Fruit fly (Drosophila melanogaster) whole organism, embryonic: ENCODE data around the gene CG43750.

Experiments
- B-H2 ChIP-seq: fragments of 200-800 bp; sonication (Bioruptor generic); optimal IDR thresholded peaks from 2 replicates; lab custom pipeline; 2018; ENCODE audit warnings: missing biosample characterization, mild to moderate bottlenecking, missing genetic modification characterization
- Bdp1 ChIP-seq: fragments of 200-800 bp; sonication (Bioruptor generic); optimal IDR thresholded peaks from 3 replicates; lab custom pipeline; 2016; ENCODE audit warnings: missing biosample characterization, missing genetic modification characterization
- BtbVII ChIP-seq: fragments of 200-800 bp; sonication (Bioruptor generic); optimal IDR thresholded peaks from 3 replicates; lab custom pipeline; 2017; ENCODE audit warnings: missing biosample characterization, mild to moderate bottlenecking, missing genetic modification characterization
- CG1024 ChIP-seq: fragments of 200-800 bp; sonication (Bioruptor generic); IDR thresholded peaks from 2 replicates; pipeline ENCODE4 v1.3.6; 2022; ENCODE audit warnings: missing biosample characterization, missing genetic modification characterization
- CG10462 ChIP-seq: fragments of 200-800 bp; sonication (Bioruptor generic); optimal IDR thresholded peaks from 2 replicates; lab custom pipeline; 2016; ENCODE audit warnings: missing biosample characterization, missing genetic modification characterization
- CG12104 ChIP-seq: fragments of 200-800 bp; sonication (Bioruptor generic); optimal IDR thresholded peaks from 3 replicates; lab custom pipeline; 2016; ENCODE audit warnings: missing biosample characterization, missing genetic modification characterization
- CG12391 ChIP-seq: fragments of 200-800 bp; sonication (Bioruptor generic); optimal IDR thresholded peaks from 3 replicates; lab custom pipeline; 2018; ENCODE audit warnings: missing biosample characterization, mild to moderate bottlenecking, missing genetic modification characterization, moderate library complexity
- CG12659 ChIP-seq: fragments of 200-800 bp; sonication (Bioruptor generic); optimal IDR thresholded peaks from 3 replicates; lab custom pipeline; 2017; ENCODE audit warnings: mild to moderate bottlenecking, missing biosample characterization, missing genetic modification reagents, missing genetic modification characterization
- CG1647 ChIP-seq: fragments of 200-800 bp; sonication (Bioruptor generic); optimal IDR thresholded peaks from 3 replicates; lab custom pipeline; 2016; ENCODE audit warnings: missing biosample characterization, missing genetic modification characterization
- CG17186 ChIP-seq: fragments of 200-800 bp; sonication (Bioruptor generic); optimal IDR thresholded peaks from 3 replicates; lab custom pipeline; 2017; ENCODE audit warnings: missing biosample characterization, missing genetic modification reagents, missing genetic modification characterization
- CG18599 ChIP-seq: fragments of 200-800 bp; sonication (Bioruptor generic); optimal IDR thresholded peaks from 3 replicates; lab custom pipeline; 2017; ENCODE audit warnings: missing biosample characterization, missing genetic modification characterization, mild to moderate bottlenecking, moderate library complexity, missing genetic modification reagents
- CG2116 ChIP-seq: fragments of 200-800 bp; sonication (Bioruptor generic); optimal IDR thresholded peaks from 3 replicates; lab custom pipeline; 2018; ENCODE audit warnings: missing biosample characterization, mild to moderate bottlenecking, missing genetic modification characterization
- CG2712 ChIP-seq: fragments of 200-800 bp; optimal IDR thresholded peaks from 3 replicates; lab custom pipeline; 2019; ENCODE audit warnings: missing biosample characterization, mild to moderate bottlenecking, missing genetic modification characterization, moderate library complexity
- CG2875 ChIP-seq: fragments of 200-800 bp; sonication (Bioruptor generic); optimal IDR thresholded peaks from 2 replicates; lab custom pipeline; 2017; ENCODE audit warnings: missing biosample characterization, mild to moderate bottlenecking, missing genetic modification characterization, missing genetic modification reagents
- CG4820 ChIP-seq: fragments of 200-800 bp; sonication (Bioruptor generic); optimal IDR thresholded peaks from 3 replicates; lab custom pipeline; 2016; ENCODE audit warnings: missing biosample characterization, missing genetic modification characterization
- CG4854 ChIP-seq: fragments of 200-800 bp; sonication (Bioruptor generic); optimal IDR thresholded peaks from 2 replicates; lab custom pipeline; 2016; ENCODE audit warnings: missing biosample characterization, missing genetic modification characterization, inconsistent platforms
- CG6654 ChIP-seq: fragments of 200-800 bp; sonication (Bioruptor generic); optimal IDR thresholded peaks from 2 replicates; lab custom pipeline; 2017; ENCODE audit warnings: missing biosample characterization, mild to moderate bottlenecking, missing genetic modification characterization
- CG7987 ChIP-seq: fragments of 200-800 bp; sonication (Bioruptor generic); optimal IDR thresholded peaks from 2 replicates; lab custom pipeline; 2018; ENCODE audit warnings: missing biosample characterization, mild to moderate bottlenecking, missing genetic modification characterization, moderate library complexity
- CG8924 ChIP-seq: fragments of 200-800 bp; optimal IDR thresholded peaks from 3 replicates; lab custom pipeline; 2019; ENCODE audit warnings: missing biosample characterization, mild to moderate bottlenecking, missing genetic modification characterization, moderate library complexity
- CG9797 ChIP-seq: fragments of 200-800 bp; sonication (Bioruptor generic); optimal IDR thresholded peaks from 3 replicates; lab custom pipeline; 2018; ENCODE audit warnings: missing biosample characterization, mild to moderate bottlenecking, missing genetic modification characterization
- CG9817 ChIP-seq: fragments of 200-800 bp; sonication (Bioruptor generic); optimal IDR thresholded peaks from 2 replicates; lab custom pipeline; 2018; ENCODE audit warnings: missing biosample characterization, mild to moderate bottlenecking, missing genetic modification characterization, moderate library complexity
- CG9876 ChIP-seq: fragments of 200-800 bp; sonication (Bioruptor generic); optimal IDR thresholded peaks from 2 replicates; lab custom pipeline; 2016; ENCODE audit warnings: missing biosample characterization, missing genetic modification characterization
- Dad ChIP-seq: fragments of 200-800 bp; sonication (Bioruptor generic); optimal IDR thresholded peaks from 3 replicates; lab custom pipeline; 2016; ENCODE audit warnings: missing biosample characterization, missing genetic modification characterization
- Dll ChIP-seq: fragments of 200-800 bp; sonication (Bioruptor generic); IDR thresholded peaks from 4 replicates; pipeline ENCODE4 v1.3.6; 2022; ENCODE audit warnings: missing biosample characterization, missing genetic modification characterization; ENCODE audit not compliant: partially characterized antibody
- Drgx ChIP-seq: fragments of 200-800 bp; sonication (Bioruptor generic); IDR thresholded peaks from 2 replicates; pipeline ENCODE4 v1.3.6; 2022; ENCODE audit warnings: missing biosample characterization, missing genetic modification characterization
- E2f1 ChIP-seq: fragments of 200-800 bp; sonication (Bioruptor generic); IDR thresholded peaks from 2 replicates; pipeline ENCODE4 v1.3.6; 2022; ENCODE audit warnings: missing biosample characterization, missing genetic modification characterization
- Ets65A ChIP-seq: fragments of 200-800 bp; sonication (Bioruptor generic); peaks from one replicate; lab custom pipeline; 2016; ENCODE audit warnings: missing biosample characterization, missing genetic modification characterization
- HmgZ ChIP-seq: fragments of 200-800 bp; sonication (Bioruptor generic); optimal IDR thresholded peaks from 2 replicates; lab custom pipeline; 2018; ENCODE audit warnings: missing biosample characterization, mild to moderate bottlenecking, missing genetic modification characterization
- Nf-YA ChIP-seq: fragments of 200-800 bp; sonication (Bioruptor generic); IDR thresholded peaks from 2 replicates; pipeline ENCODE4 v1.3.6; 2022; ENCODE audit warnings: missing biosample characterization, missing genetic modification characterization
- Oaz ChIP-seq: fragments of 200-800 bp; sonication (Bioruptor generic); IDR thresholded peaks from 2 replicates; pipeline ENCODE4 v1.3.6; 2022; ENCODE audit warnings: missing biosample characterization, missing genetic modification characterization
- Sry-β ChIP-seq: fragments of 200-800 bp; sonication (Bioruptor generic); optimal IDR thresholded peaks from 2 replicates; lab custom pipeline; 2018; ENCODE audit warnings: missing biosample characterization, mild to moderate bottlenecking, missing genetic modification characterization, moderate library complexity
- Taf1 ChIP-seq: fragments of 200-800 bp; sonication (Bioruptor generic); IDR thresholded peaks from 2 replicates; pipeline ENCODE4 v1.3.6; 2022; ENCODE audit warnings: missing biosample characterization, missing genetic modification characterization
- al ChIP-seq: fragments of 200-800 bp; sonication (Bioruptor generic); IDR thresholded peaks from 2 replicates; pipeline ENCODE4 v1.3.6; 2022; ENCODE audit warnings: missing biosample characterization, missing genetic modification characterization
- bab2 ChIP-seq: fragments of 200-800 bp; sonication (Bioruptor generic); optimal IDR thresholded peaks from 2 replicates; lab custom pipeline; 2016; ENCODE audit warnings: missing biosample characterization, missing genetic modification characterization
- chif ChIP-seq, 2 experiments: fragments of 200-800 bp; sonication (Bioruptor generic); optimal IDR thresholded peaks; 3 replicates each; lab custom pipeline; 2016; ENCODE audit warnings: missing biosample characterization in 2 of 2, missing genetic modification characterization in 2 of 2
- chm ChIP-seq: fragments of 200-800 bp; sonication (Bioruptor generic); IDR thresholded peaks from 2 replicates; pipeline ENCODE4 v1.3.6; 2022; ENCODE audit warnings: missing biosample characterization, missing genetic modification characterization
- ci ChIP-seq: fragments of 200-800 bp; sonication (Bioruptor generic); IDR thresholded peaks from 3 replicates; pipeline ENCODE4 v1.3.6; 2022; ENCODE audit warnings: missing biosample characterization, missing genetic modification characterization
- emc ChIP-seq: fragments of 200-800 bp; sonication (Bioruptor generic); optimal IDR thresholded peaks from 2 replicates; lab custom pipeline; 2016; ENCODE audit warnings: missing biosample characterization, missing genetic modification characterization
- fd64A ChIP-seq: fragments of 200-800 bp; sonication (Bioruptor generic); optimal IDR thresholded peaks from 3 replicates; lab custom pipeline; 2018; ENCODE audit warnings: missing biosample characterization, mild to moderate bottlenecking, missing genetic modification characterization
- fru ChIP-seq: fragments of >200 bp; optimal IDR thresholded peaks from 2 replicates; lab custom pipeline; 2017
- insv ChIP-seq, 2 experiments: fragments of 200-800 bp; sonication (Bioruptor generic); optimal IDR thresholded peaks; 3 replicates each; lab custom pipeline; 2016 to 2018; ENCODE audit warnings: missing biosample characterization in 2 of 2, missing genetic modification characterization in 2 of 2
- nom ChIP-seq: fragments of 200-800 bp; sonication (Bioruptor generic); optimal IDR thresholded peaks from 2 replicates; lab custom pipeline; 2017; ENCODE audit warnings: missing biosample characterization, missing genetic modification characterization, mild to moderate bottlenecking, moderate library complexity, missing genetic modification reagents
- pho ChIP-seq: fragments of 200-800 bp; sonication (Bioruptor generic); optimal IDR thresholded peaks from 2 replicates; lab custom pipeline; 2016; ENCODE audit warnings: missing biosample characterization, missing genetic modification characterization
- phol ChIP-seq: fragments of 200-800 bp; sonication (Bioruptor generic); optimal IDR thresholded peaks from 3 replicates; lab custom pipeline; 2018; ENCODE audit warnings: missing biosample characterization, mild to moderate bottlenecking, missing genetic modification characterization, moderate library complexity
- pum ChIP-seq: fragments of 200-800 bp; sonication (Bioruptor generic); optimal IDR thresholded peaks from 2 replicates; lab custom pipeline; 2016; ENCODE audit warnings: missing biosample characterization, missing genetic modification characterization
- pzg ChIP-seq: fragments of 200-800 bp; sonication (Bioruptor generic); optimal IDR thresholded peaks from 3 replicates; lab custom pipeline; 2018; ENCODE audit warnings: missing biosample characterization, mild to moderate bottlenecking, missing genetic modification characterization, moderate library complexity
- sima ChIP-seq: fragments of 200-800 bp; sonication (Bioruptor generic); optimal IDR thresholded peaks from 2 replicates; lab custom pipeline; 2016; ENCODE audit warnings: missing biosample characterization, missing genetic modification characterization
- stc ChIP-seq: fragments of 200-800 bp; sonication (Bioruptor generic); IDR thresholded peaks from 2 replicates; pipeline ENCODE4 v1.3.6; 2022; ENCODE audit warnings: missing biosample characterization, missing genetic modification characterization
- tgo ChIP-seq: fragments of 200-800 bp; sonication (Bioruptor generic); IDR thresholded peaks from 3 replicates; pipeline ENCODE4 v1.3.6; 2022; ENCODE audit warnings: missing biosample characterization, missing genetic modification characterization
- tll ChIP-seq, 2 experiments: fragments of 200-800 bp in 1 of 2; fragments of >200 bp in 1 of 2; sonication (Bioruptor generic) in 1 of 2; optimal IDR thresholded peaks; 2 replicates each; lab custom pipeline; 2017 to 2019; ENCODE audit warnings: missing biosample characterization in 2 of 2, missing genetic modification characterization in 2 of 2, mild to moderate bottlenecking in 1 of 2, moderate library complexity in 1 of 2
- unpg ChIP-seq: fragments of 200-800 bp; sonication (Bioruptor generic); optimal IDR thresholded peaks from 3 replicates; lab custom pipeline; 2018; ENCODE audit warnings: missing biosample characterization, mild to moderate bottlenecking, missing genetic modification characterization, moderate library complexity
- vvl ChIP-seq: fragments of 200-800 bp; sonication (Bioruptor generic); IDR thresholded peaks from 2 replicates; pipeline ENCODE4 v1.3.6; 2022; ENCODE audit warnings: missing biosample characterization, missing genetic modification characterization
- z ChIP-seq: fragments of 200-800 bp; sonication (Bioruptor generic); IDR thresholded peaks from 3 replicates; pipeline ENCODE4 v1.3.6; 2022; ENCODE audit warnings: missing biosample characterization, missing genetic modification characterization

The CG43750 gene

DNA sequence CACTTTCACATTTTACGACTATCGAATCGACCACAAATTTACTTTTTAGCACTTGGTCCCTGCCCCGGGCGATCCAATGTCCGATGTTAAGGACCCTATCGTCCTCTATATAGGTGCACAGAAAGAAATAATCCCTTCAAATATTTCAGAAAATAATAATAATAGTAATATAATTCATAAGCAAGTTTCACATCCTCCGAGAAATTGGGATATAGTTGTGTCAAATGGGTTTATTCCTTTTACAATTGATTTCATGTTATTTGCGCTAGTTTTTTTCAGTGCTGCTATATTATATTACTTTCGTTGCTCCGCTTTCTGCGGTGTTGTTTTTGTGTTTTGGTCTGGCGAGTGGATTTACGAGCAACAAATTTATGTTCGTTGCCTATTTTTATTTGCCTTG is 42.0 kb downstream of the CG43750 start (continued):
- TF ChIP-seq CG4854 (GFP tag; lab: Kevin White, UChicago) (no peak), pho (GFP tag; lab: Kevin White, UChicago) (no peak), CG2712 (tag; lab: Kevin White, UChicago) (no peak), fd64A (GFP tag; lab: Kevin White, UChicago) (no peak), phol (tag; lab: Kevin White, UChicago) (peak; percentile 41), BtbVII (GFP tag; lab: Kevin White, UChicago) (peak; percentile 15), CG12104 (GFP tag; lab: Kevin White, UChicago) (no peak), Drgx (GFP tag; lab: Robert Waterston, UW) (no peak), emc (GFP tag; lab: Kevin White, UChicago) (no peak), CG12391 (peak; percentile 45), tll (GFP tag; optimal IDR thresholded peaks at IDR 0.05; lab: Kevin White, UChicago) (no peak), CG8924 (tag; lab: Kevin White, UChicago) (peak; percentile 38), CG9817 (peak; percentile 50), tgo (GFP tag; lab: Robert Waterston, UW) (peak; percentile 41; the same call in 1 of the 3 replicates), ci (GFP tag; lab: Robert Waterston, UW) (peak; percentile 58; the same call in 1 of the 3 replicates), E2f1 (no peak), insv (GFP tag; optimal IDR thresholded peaks at IDR 0.05; lab: Kevin White, UChicago) (no peak), Sry-β (GFP tag; lab: Kevin White, UChicago) (no peak), unpg (GFP tag; lab: Kevin White, UChicago) (no peak), chif (GFP tag; optimal IDR thresholded peaks at IDR 0.05; lab: Kevin White, UChicago) (no peak), Taf1 (GFP tag; lab: Robert Waterston, UW) (no peak), CG2875 (GFP tag; lab: Kevin White, UChicago) (no peak), B-H2 (GFP tag; lab: Kevin White, UChicago) (peak; percentile 46), CG6654 (no peak), HmgZ (tag; lab: Kevin White, UChicago) (no peak), CG9876 (GFP tag; lab: Kevin White, UChicago) (no peak), al (no peak), Ets65A (GFP tag; lab: Kevin White, UChicago) (no peak), CG1647 (GFP tag; lab: Kevin White, UChicago) (no peak), pzg (GFP tag; lab: Kevin White, UChicago) (no peak), Bdp1 (no peak), CG17186 (GFP tag; lab: Kevin White, UChicago) (no peak), vvl (GFP tag; lab: Robert Waterston, UW) (no peak), stc (GFP tag; lab: Robert Waterston, UW) (no peak), bab2 (no peak), Oaz (GFP tag; lab: Robert Waterston, UW) (no peak), CG18599 (GFP tag; lab: Kevin White, UChicago) (peak; percentile 81), CG1024 (no peak), CG10462 (GFP tag; lab: Kevin White, UChicago) (no peak), pum (GFP tag; lab: Kevin White, UChicago) (no peak), nom (GFP tag; lab: Kevin White, UChicago) (no peak), CG4820 (GFP tag; lab: Kevin White, UChicago) (no peak), CG7987 (GFP tag; lab: Kevin White, UChicago) (no peak), CG2116 (no peak), sima (GFP tag; lab: Kevin White, UChicago) (no peak), Nf-YA (no peak), fru (lab: Kevin White, UChicago) (no peak), chm (no peak), Dad (no peak), CG12659 (GFP tag; lab: Kevin White, UChicago) (peak; percentile 24), CG9797 (GFP tag; lab: Kevin White, UChicago) (no peak), z (no peak), Dll (GFP tag; lab: Robert Waterston, UW) (no peak)
